Fruit fly (Drosophila melanogaster) whole organism, adult: ENCODE results near the gene CG31464.

Experiments used
- CG12768 ChIP-seq: fragments of 200-800 bp; sonication (Bioruptor generic); optimal IDR thresholded peaks from 2 replicates; lab custom pipeline; 2017; ENCODE audit warnings: missing biosample characterization, missing genetic modification characterization, mild to moderate bottlenecking, moderate library complexity, missing genetic modification reagents
- CG1620 ChIP-seq: fragments of 200-800 bp; sonication (Bioruptor generic); optimal IDR thresholded peaks from 2 replicates; lab custom pipeline; 2016; ENCODE audit warnings: missing biosample characterization, missing genetic modification characterization
- Clk ChIP-seq: fragments of 200-800 bp; sonication (Bioruptor generic); optimal IDR thresholded peaks from 2 replicates; lab custom pipeline; 2017; ENCODE audit warnings: missing biosample characterization, missing genetic modification characterization
- Mnt ChIP-seq: fragments of 200-800 bp; sonication (Bioruptor generic); optimal IDR thresholded peaks from 2 replicates; lab custom pipeline; 2016; ENCODE audit warnings: missing biosample characterization, mild to moderate bottlenecking, missing genetic modification characterization
- cic ChIP-seq: fragments of 200-800 bp; sonication (Bioruptor generic); optimal IDR thresholded peaks from 2 replicates; lab custom pipeline; 2017; ENCODE audit warnings: missing biosample characterization, mild to moderate bottlenecking, missing genetic modification characterization, moderate library complexity
- kay ChIP-seq: fragments of 200-800 bp; sonication (Bioruptor generic); peaks from one replicate; lab custom pipeline; 2016; ENCODE audit warnings: missing biosample characterization, missing genetic modification characterization, borderline replicate concordance
- tj ChIP-seq: fragments of 200-800 bp; sonication (Bioruptor generic); optimal IDR thresholded peaks from 3 replicates; lab custom pipeline; 2017; ENCODE audit warnings: missing biosample characterization, mild to moderate bottlenecking, missing genetic modification characterization, moderate library complexity

dm6 chr3R:8261634-8262033, 29.4 kb upstream of the CG31464 start:
- TF ChIP-seq CG12768 (GFP tag; lab: Kevin White, UChicago): no peak
- no peak for TF ChIP-seq tj (GFP tag; lab: Kevin White, UChicago)
- peak; percentile 92 for TF ChIP-seq kay (GFP tag; lab: Kevin White, UChicago)
- no peak for TF ChIP-seq CG1620 (GFP tag; lab: Kevin White, UChicago)
- TF ChIP-seq Clk: no peak
- no peak for TF ChIP-seq cic (GFP tag; lab: Kevin White, UChicago)
- TF ChIP-seq Mnt (GFP tag; lab: Kevin White, UChicago): no peak
